Fruit fly (Drosophila melanogaster) whole organism, embryonic: ENCODE measurements around the gene dpr20.

Experiments used
- ATbp ChIP-seq: fragments of 200-800 bp; sonication (Bioruptor generic); optimal IDR thresholded peaks from 2 replicates; lab custom pipeline; 2017; ENCODE audit warnings: missing biosample characterization, mild to moderate bottlenecking, missing genetic modification characterization, missing genetic modification reagents
- CG10274 ChIP-seq: fragments of 200-800 bp; sonication (Bioruptor generic); optimal IDR thresholded peaks from 3 replicates; lab custom pipeline; 2017; ENCODE audit warnings: missing biosample characterization, mild to moderate bottlenecking, missing genetic modification characterization
- CG10321 ChIP-seq: fragments of 200-800 bp; sonication (Bioruptor generic); IDR thresholded peaks from 2 replicates; pipeline ENCODE4 v1.3.6; 2022; ENCODE audit warnings: missing biosample characterization, missing genetic modification characterization
- CG10959 ChIP-seq: fragments of 200-800 bp; sonication (Bioruptor generic); IDR thresholded peaks from 2 replicates; pipeline ENCODE4 v1.3.6; 2022; ENCODE audit warnings: missing biosample characterization, missing genetic modification characterization
- CG13775 ChIP-seq: fragments of 200-800 bp; sonication (Bioruptor generic); optimal IDR thresholded peaks from 3 replicates; lab custom pipeline; 2017; ENCODE audit warnings: missing biosample characterization, mild to moderate bottlenecking, missing genetic modification characterization
- CG14965 ChIP-seq: fragments of 200-800 bp; sonication (Bioruptor generic); optimal IDR thresholded peaks from 2 replicates; lab custom pipeline; 2016; ENCODE audit warnings: missing biosample characterization, missing genetic modification characterization, borderline replicate concordance
- CG15011 ChIP-seq: fragments of 200-800 bp; sonication (Bioruptor generic); optimal IDR thresholded peaks from 3 replicates; lab custom pipeline; 2018; ENCODE audit warnings: missing biosample characterization, mild to moderate bottlenecking, missing genetic modification characterization
- CG16863 ChIP-seq: fragments of 200-800 bp; sonication (Bioruptor generic); optimal IDR thresholded peaks from 3 replicates; lab custom pipeline; 2016; ENCODE audit warnings: missing biosample characterization, missing genetic modification characterization
- CG1792 ChIP-seq: fragments of 200-800 bp; sonication (Bioruptor generic); optimal IDR thresholded peaks from 2 replicates; lab custom pipeline; 2016; ENCODE audit warnings: missing biosample characterization, missing genetic modification characterization
- CG18262 ChIP-seq: fragments of 200-800 bp; optimal IDR thresholded peaks from 3 replicates; lab custom pipeline; 2019; ENCODE audit warnings: missing biosample characterization, mild to moderate bottlenecking, missing genetic modification characterization, moderate library complexity
- CG1832 ChIP-seq: fragments of 200-800 bp; sonication (Bioruptor generic); optimal IDR thresholded peaks from 2 replicates; lab custom pipeline; 2017; ENCODE audit warnings: missing biosample characterization, mild to moderate bottlenecking, missing genetic modification characterization, inconsistent platforms
- CG18476 ChIP-seq: fragments of 200-800 bp; sonication (Bioruptor generic); optimal IDR thresholded peaks from 2 replicates; lab custom pipeline; 2016; ENCODE audit warnings: missing biosample characterization, mild to moderate bottlenecking, missing genetic modification characterization
- CG18619 ChIP-seq: fragments of 200-800 bp; sonication (Bioruptor generic); optimal IDR thresholded peaks from 3 replicates; lab custom pipeline; 2017; ENCODE audit warnings: missing biosample characterization, mild to moderate bottlenecking, missing genetic modification characterization
- CG2129 ChIP-seq: fragments of 200-800 bp; sonication (Bioruptor generic); IDR thresholded peaks from 2 replicates; pipeline ENCODE4 v1.3.6; 2022; ENCODE audit warnings: missing biosample characterization, missing genetic modification characterization; ENCODE audit not compliant: partially characterized antibody
- CG3065 ChIP-seq: fragments of 200-800 bp; sonication (Bioruptor generic); optimal IDR thresholded peaks from 2 replicates; lab custom pipeline; 2016; ENCODE audit warnings: missing biosample characterization, missing genetic modification characterization
- CG3838 ChIP-seq: fragments of 200-800 bp; sonication (Bioruptor generic); optimal IDR thresholded peaks from 3 replicates; lab custom pipeline; 2016; ENCODE audit warnings: missing biosample characterization, missing genetic modification characterization
- CG5180 ChIP-seq: fragments of 200-800 bp; sonication (Bioruptor generic); optimal IDR thresholded peaks from 3 replicates; lab custom pipeline; 2017; ENCODE audit warnings: missing biosample characterization, missing genetic modification characterization, mild to moderate bottlenecking, moderate library complexity, missing genetic modification reagents
- CG6683 ChIP-seq: fragments of 200-800 bp; sonication (Bioruptor generic); optimal IDR thresholded peaks from 2 replicates; lab custom pipeline; 2017; ENCODE audit warnings: missing biosample characterization, mild to moderate bottlenecking, missing genetic modification characterization, missing genetic modification reagents
- CG7963 ChIP-seq: fragments of 200-800 bp; sonication (Bioruptor generic); IDR thresholded peaks from 3 replicates; pipeline ENCODE4 v1.3.6; 2022; ENCODE audit warnings: missing biosample characterization, missing genetic modification characterization; ENCODE audit not compliant: partially characterized antibody
- Chrac-16 ChIP-seq: fragments of 200-800 bp; sonication (Bioruptor generic); optimal IDR thresholded peaks from 3 replicates; lab custom pipeline; 2016; ENCODE audit warnings: missing biosample characterization, missing genetic modification characterization
- CoRest ChIP-seq: fragments of 200-800 bp; sonication (Bioruptor generic); optimal IDR thresholded peaks from 3 replicates; lab custom pipeline; 2018; ENCODE audit warnings: missing biosample characterization, mild to moderate bottlenecking, missing genetic modification characterization, moderate library complexity
- CrebB ChIP-seq: fragments of 200-800 bp; sonication (Bioruptor generic); optimal IDR thresholded peaks from 3 replicates; lab custom pipeline; 2018; ENCODE audit warnings: missing biosample characterization, mild to moderate bottlenecking, missing genetic modification characterization
- Dfd ChIP-seq, 2 experiments: fragments of >200 bp; optimal IDR thresholded peaks; 2 replicates each; lab custom pipeline; 2017; ENCODE audit warnings: missing biosample characterization in 2 of 2, missing genetic modification characterization in 2 of 2
- Dll ChIP-seq: fragments of 200-800 bp; sonication (Bioruptor generic); IDR thresholded peaks from 4 replicates; pipeline ENCODE4 v1.3.6; 2022; ENCODE audit warnings: missing biosample characterization, missing genetic modification characterization; ENCODE audit not compliant: partially characterized antibody
- E2f2 ChIP-seq: fragments of 200-800 bp; sonication (Bioruptor generic); IDR thresholded peaks from 2 replicates; pipeline ENCODE4 v1.3.6; 2022; ENCODE audit warnings: missing biosample characterization, missing genetic modification characterization
- Gug ChIP-seq: fragments of 200-800 bp; sonication (Bioruptor generic); IDR thresholded peaks from 4 replicates; pipeline ENCODE4 v1.3.6; 2022; ENCODE audit warnings: missing biosample characterization, missing genetic modification characterization
- Lpt ChIP-seq: fragments of >200 bp; optimal IDR thresholded peaks from 2 replicates; lab custom pipeline; 2018; ENCODE audit warnings: missing biosample characterization, missing genetic modification characterization
- MESR4 ChIP-seq: fragments of 200-800 bp; sonication (Bioruptor generic); optimal IDR thresholded peaks from 2 replicates; lab custom pipeline; 2018; ENCODE audit warnings: missing biosample characterization, mild to moderate bottlenecking, missing genetic modification characterization, moderate library complexity
- MTF-1 ChIP-seq: fragments of 200-800 bp; sonication (Bioruptor generic); optimal IDR thresholded peaks from 2 replicates; lab custom pipeline; 2018; ENCODE audit warnings: missing biosample characterization, mild to moderate bottlenecking, missing genetic modification characterization, borderline replicate concordance
- Side ChIP-seq: fragments of 200-800 bp; sonication (Bioruptor generic); optimal IDR thresholded peaks from 2 replicates; lab custom pipeline; 2016; ENCODE audit warnings: missing biosample characterization, missing genetic modification characterization
- TFAM ChIP-seq: fragments of 200-800 bp; sonication (Bioruptor generic); optimal IDR thresholded peaks from 2 replicates; lab custom pipeline; 2017; ENCODE audit warnings: missing biosample characterization, missing genetic modification characterization, inconsistent platforms
- Xrp1 ChIP-seq: fragments of 200-800 bp; sonication (Bioruptor generic); IDR thresholded peaks from 2 replicates; pipeline ENCODE4 v1.3.6; 2022; ENCODE audit warnings: missing biosample characterization, missing genetic modification characterization
- aop ChIP-seq: fragments of 200-800 bp; sonication (Bioruptor generic); IDR thresholded peaks from 2 replicates; pipeline ENCODE4 v1.3.6; 2022; ENCODE audit warnings: missing biosample characterization, missing genetic modification characterization
- cato ChIP-seq: fragments of 200-800 bp; sonication (Bioruptor generic); optimal IDR thresholded peaks from 2 replicates; lab custom pipeline; 2016; ENCODE audit warnings: missing biosample characterization, missing genetic modification characterization, borderline replicate concordance
- crol ChIP-seq: fragments of 200-800 bp; sonication (Bioruptor generic); IDR thresholded peaks from 2 replicates; pipeline ENCODE4 v1.3.6; 2022; ENCODE audit warnings: missing biosample characterization, missing genetic modification characterization
- dpn ChIP-seq, 2 experiments: fragments of 200-800 bp; sonication (Bioruptor generic); optimal IDR thresholded peaks; 3 replicates each; lab custom pipeline; 2016; ENCODE audit warnings: missing biosample characterization in 2 of 2, missing genetic modification characterization in 2 of 2
- eve ChIP-seq, 2 experiments: fragments of >200 bp; optimal IDR thresholded peaks; 2 replicates each; lab custom pipeline; 2017; ENCODE audit warnings: missing biosample characterization in 2 of 2, missing genetic modification characterization in 2 of 2
- fd64A ChIP-seq: fragments of 200-800 bp; sonication (Bioruptor generic); optimal IDR thresholded peaks from 3 replicates; lab custom pipeline; 2018; ENCODE audit warnings: missing biosample characterization, mild to moderate bottlenecking, missing genetic modification characterization
- fu2 ChIP-seq: fragments of 200-800 bp; sonication (Bioruptor generic); optimal IDR thresholded peaks from 2 replicates; lab custom pipeline; 2016; ENCODE audit warnings: missing biosample characterization, missing genetic modification characterization
- gce ChIP-seq: fragments of 200-800 bp; sonication (Bioruptor generic); IDR thresholded peaks from 3 replicates; pipeline ENCODE4 v1.3.6; 2022; ENCODE audit warnings: missing biosample characterization, missing genetic modification characterization
- gcm2 ChIP-seq: fragments of 200-800 bp; sonication (Bioruptor generic); optimal IDR thresholded peaks from 2 replicates; lab custom pipeline; 2016; ENCODE audit warnings: missing biosample characterization, missing genetic modification characterization
- gfzf ChIP-seq: fragments of 200-800 bp; sonication (Bioruptor generic); optimal IDR thresholded peaks from 2 replicates; lab custom pipeline; 2016; ENCODE audit warnings: missing biosample characterization, mild to moderate bottlenecking, missing genetic modification characterization, moderate library complexity
- ken ChIP-seq: fragments of 200-800 bp; sonication (Bioruptor generic); IDR thresholded peaks from 3 replicates; pipeline ENCODE4 v1.3.6; 2022; ENCODE audit warnings: missing biosample characterization, missing genetic modification characterization
- klu ChIP-seq: fragments of 200-800 bp; sonication (Bioruptor generic); IDR thresholded peaks from 2 replicates; pipeline ENCODE4 v1.3.6; 2022; ENCODE audit warnings: missing biosample characterization, missing genetic modification characterization
- odd ChIP-seq: fragments of 200-800 bp; sonication (Bioruptor generic); optimal IDR thresholded peaks from 2 replicates; lab custom pipeline; 2017; ENCODE audit warnings: missing biosample characterization, mild to moderate bottlenecking, missing genetic modification characterization
- ranshi ChIP-seq: fragments of 200-800 bp; sonication (Bioruptor generic); IDR thresholded peaks from 2 replicates; pipeline ENCODE4 v1.3.6; 2022; ENCODE audit warnings: missing biosample characterization, missing genetic modification characterization
- repo ChIP-seq: fragments of 200-800 bp; sonication (Bioruptor generic); optimal IDR thresholded peaks from 2 replicates; lab custom pipeline; 2016; ENCODE audit warnings: missing biosample characterization, missing genetic modification characterization
- unc-4 ChIP-seq: fragments of 200-800 bp; sonication (Bioruptor generic); IDR thresholded peaks from 2 replicates; pipeline ENCODE4 v1.3.6; 2022; ENCODE audit warnings: missing biosample characterization, missing genetic modification characterization; ENCODE audit not compliant: partially characterized antibody
- vvl ChIP-seq: fragments of 200-800 bp; sonication (Bioruptor generic); IDR thresholded peaks from 2 replicates; pipeline ENCODE4 v1.3.6; 2022; ENCODE audit warnings: missing biosample characterization, missing genetic modification characterization

The dpr20 gene

dm6 chr3L:837552-838187 lies 19.4 kb downstream of the dpr20 start, which contains the start of the genes CG13901 and CG13887 (continued):
- TF ChIP-seq CG14965 (GFP tag; lab: Kevin White, UChicago), result no peak
- peak; percentile 10; the same call in 1 of the 2 replicates for TF ChIP-seq crol
- peak; percentile 65 for TF ChIP-seq CG5180 (GFP tag; lab: Kevin White, UChicago)
- no peak for TF ChIP-seq CG1832 (GFP tag; lab: Kevin White, UChicago)
- peak; percentile 88 for TF ChIP-seq CG18262
- peak; percentile 63 for TF ChIP-seq CG3838
- TF ChIP-seq Chrac-16 (GFP tag; lab: Kevin White, UChicago), result peak; percentile 94
- peak; percentile 84 for TF ChIP-seq CG18619 (GFP tag; lab: Kevin White, UChicago)
- TF ChIP-seq Gug, result peak; percentile 87; the same call in 3 of the 4 replicates
- TF ChIP-seq TFAM (GFP tag; lab: Kevin White, UChicago), result no peak
- peak; percentile 80 for TF ChIP-seq gcm2 (GFP tag; lab: Kevin White, UChicago)
- peak; percentile 81 for TF ChIP-seq E2f2 (GFP tag; lab: Robert Waterston, UW)
- peak; percentile 78 for TF ChIP-seq ATbp (GFP tag; lab: Kevin White, UChicago)
- TF ChIP-seq CG15011 (GFP tag; lab: Kevin White, UChicago), result no peak
- peak; percentile 92 for TF ChIP-seq Side (GFP tag; lab: Kevin White, UChicago)
- no peak for TF ChIP-seq odd (GFP tag; lab: Kevin White, UChicago)
- peak; percentile 80 for TF ChIP-seq CrebB (tag; lab: Kevin White, UChicago)
- no peak for TF ChIP-seq CG7963 (GFP tag; lab: Robert Waterston, UW)
- TF ChIP-seq repo (GFP tag; lab: Kevin White, UChicago), result peak; percentile 81
- TF ChIP-seq CoRest, result peak; percentile 93
- TF ChIP-seq fd64A (GFP tag; lab: Kevin White, UChicago), result peak; percentile 45
- peak; percentile 48; the same call in 1 of the 2 replicates for TF ChIP-seq CG10321 (GFP tag; lab: Robert Waterston, UW)
- peak; percentile 87 for TF ChIP-seq ken (GFP tag; lab: Robert Waterston, UW)
- TF ChIP-seq aop (GFP tag; lab: Robert Waterston, UW), result no peak
- TF ChIP-seq cato (GFP tag; lab: Kevin White, UChicago), result peak; percentile 84
- peak; percentile 58 for TF ChIP-seq CG10274 (GFP tag; lab: Kevin White, UChicago)
- no peak for TF ChIP-seq eve (GFP tag; optimal IDR thresholded peaks at IDR 0.05; lab: Kevin White, UChicago)
- TF ChIP-seq vvl (GFP tag; lab: Robert Waterston, UW), result peak; percentile 94
- TF ChIP-seq Dfd (GFP tag; optimal IDR thresholded peaks at IDR 0.05; lab: Kevin White, UChicago), result no peak
- TF ChIP-seq CG18476 (GFP tag; lab: Kevin White, UChicago), result peak; percentile 85
- peak; percentile 93 for TF ChIP-seq fu2
- peak; percentile 94 for TF ChIP-seq dpn (GFP tag; optimal IDR thresholded peaks at IDR 0.05; lab: Kevin White, UChicago)
- peak; percentile 40 for TF ChIP-seq gfzf
- TF ChIP-seq MESR4 (GFP tag; lab: Kevin White, UChicago), result peak; percentile 86
- peak; percentile 63 for TF ChIP-seq CG3065
- peak; percentile 69 for TF ChIP-seq CG10959 (GFP tag; lab: Robert Waterston, UW)
- TF ChIP-seq CG6683 (GFP tag; lab: Kevin White, UChicago), result peak; percentile 73
- TF ChIP-seq Lpt (GFP tag; lab: Kevin White, UChicago), result no peak
- TF ChIP-seq CG2129 (GFP tag; lab: Robert Waterston, UW), result no peak
- peak; percentile 86 for TF ChIP-seq ranshi
- TF ChIP-seq CG1792 (GFP tag; lab: Kevin White, UChicago), result peak; percentile 85
- peak; percentile 59; the same call in 2 of the 4 replicates for TF ChIP-seq Dll (GFP tag; lab: Robert Waterston, UW)
- TF ChIP-seq Xrp1 (GFP tag; lab: Robert Waterston, UW), result peak; percentile 90
- TF ChIP-seq unc-4 (GFP tag; lab: Robert Waterston, UW), result no peak
- peak; percentile 89 for TF ChIP-seq CG13775
- TF ChIP-seq MTF-1 (GFP tag; lab: Kevin White, UChicago), result peak; percentile 23
- TF ChIP-seq klu (GFP tag; lab: Robert Waterston, UW), result peak; percentile 82
- TF ChIP-seq CG16863 (GFP tag; lab: Kevin White, UChicago), result peak; percentile 89
- peak; percentile 71; the same call in 2 of the 3 replicates for TF ChIP-seq gce
